Fruit fly (Drosophila melanogaster) whole organism, embryonic: Measurements from ENCODE around the gene CG3529.

Source experiments
- CG4404 ChIP-seq: fragments of 200-800 bp; sonication (Bioruptor generic); IDR thresholded peaks from 2 replicates; pipeline ENCODE4 v1.3.6; 2022; ENCODE audit warnings: missing biosample characterization, missing genetic modification characterization
- CG7987 ChIP-seq: fragments of 200-800 bp; sonication (Bioruptor generic); optimal IDR thresholded peaks from 2 replicates; lab custom pipeline; 2018; ENCODE audit warnings: missing biosample characterization, mild to moderate bottlenecking, missing genetic modification characterization, moderate library complexity
- Gug ChIP-seq: fragments of 200-800 bp; sonication (Bioruptor generic); IDR thresholded peaks from 4 replicates; pipeline ENCODE4 v1.3.6; 2022; ENCODE audit warnings: missing biosample characterization, missing genetic modification characterization
- Meics ChIP-seq: fragments of 200-800 bp; sonication (Bioruptor generic); optimal IDR thresholded peaks from 2 replicates; lab custom pipeline; 2017; ENCODE audit warnings: missing biosample characterization, mild to moderate bottlenecking, missing genetic modification characterization
- PHDP ChIP-seq: fragments of 200-800 bp; sonication (Bioruptor generic); optimal IDR thresholded peaks from 3 replicates; lab custom pipeline; 2018; ENCODE audit warnings: missing biosample characterization, mild to moderate bottlenecking, missing genetic modification characterization, moderate library complexity
- Sin3A ChIP-seq: fragments of >200 bp; optimal IDR thresholded peaks from 2 replicates; lab custom pipeline; 2018
- kay ChIP-seq: fragments of 200-800 bp; sonication (Bioruptor generic); optimal IDR thresholded peaks from 2 replicates; lab custom pipeline; 2016; ENCODE audit warnings: missing biosample characterization, missing genetic modification characterization

DNA sequence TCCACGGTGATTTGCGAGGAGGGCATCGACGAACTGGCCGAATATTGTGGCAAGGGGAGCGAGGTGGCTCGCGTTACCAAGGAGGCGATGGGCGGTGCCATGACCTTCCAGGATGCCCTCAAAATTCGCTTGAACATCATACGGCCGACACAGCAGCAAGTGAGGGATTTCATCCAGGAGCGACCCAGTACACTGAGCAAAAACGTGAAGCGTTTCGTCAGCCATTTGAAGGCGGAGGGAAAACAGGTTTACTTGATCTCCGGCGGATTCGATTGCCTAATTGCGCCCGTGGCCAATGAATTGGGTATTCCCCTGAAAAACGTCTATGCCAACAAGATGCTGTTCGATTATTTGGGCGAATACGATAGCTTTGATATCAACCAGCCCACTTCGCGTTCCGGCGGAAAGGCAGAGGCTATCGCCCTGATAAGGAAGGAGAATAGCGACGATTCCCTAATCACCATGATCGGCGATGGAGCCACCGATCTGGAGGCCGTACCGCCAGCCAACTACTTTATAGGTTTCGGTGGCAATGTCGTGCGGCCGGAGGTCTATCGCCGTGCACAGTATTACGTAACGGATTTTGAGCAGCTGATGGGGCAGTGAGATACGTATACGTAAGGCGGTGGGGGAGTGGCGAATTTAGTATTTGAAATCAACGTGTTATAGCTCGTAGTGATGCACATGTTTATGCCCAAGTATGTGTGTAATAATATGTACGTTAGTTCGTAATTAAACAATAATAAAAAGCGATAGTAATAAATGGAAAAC is 22.7 kb upstream of the CG3529 start:
- TF ChIP-seq Gug (GFP tag; lab: Robert Waterston, UW) (no peak), CG4404 (no peak), Meics (GFP tag; lab: Kevin White, UChicago) (no peak), CG7987 (GFP tag; lab: Kevin White, UChicago) (no peak), kay (GFP tag; lab: Kevin White, UChicago) (no peak), PHDP (tag; lab: Kevin White, UChicago) (no peak), Sin3A (lab: Kevin White, UChicago) (no peak)
